Worm (Caenorhabditis elegans): ENCODE measurements around the gene F19F10.14.
A peak's percentile ranks its signal among the peaks of the same experiment; 100 is the strongest.

The F19F10.14 gene

ce11 chrV:7595132-7595531 is 24.3 kb upstream of the F19F10.14 start:
- TF ChIP-seq snpc-4 (tag; optimal IDR thresholded peaks at IDR 0.05) (peak; percentile 6), mdl-1 (tag; optimal IDR thresholded peaks at IDR 0.05) (no peak)

ce11 chrV:7590454-7590853 is 19.6 kb upstream of the F19F10.14 start, which contains the start of gene C50E3.6:
Gene C50E3.6 (minus strand): TSS chrV:7590554.
- TF ChIP-seq lin-39 (tag; optimal IDR thresholded peaks at IDR 0.05) = no peak
- no peak for TF ChIP-seq zag-1 (tag; optimal IDR thresholded peaks at IDR 0.05)
- no peak for TF ChIP-seq elt-2 (tag; optimal IDR thresholded peaks at IDR 0.05)

ce11 chrV:7587637-7588036 is 16.8 kb upstream of the F19F10.14 start, which contains the start of the genes F19F10.11 and C50E3.5:
Gene F19F10.11 (minus strand): TSS chrV:7587704.
Gene C50E3.5 (plus strand): TSS chrV:7587996.
- TF ChIP-seq hmg-11 (tag; optimal IDR thresholded peaks at IDR 0.05) = peak; percentile 74
- TF ChIP-seq elt-2 (tag; optimal IDR thresholded peaks at IDR 0.05) = peak; percentile 7
- TF ChIP-seq nhr-67 (tag; optimal IDR thresholded peaks at IDR 0.05) = no peak
- no peak for TF ChIP-seq fkh-2 (tag; optimal IDR thresholded peaks at IDR 0.05)
- peak; percentile 44 for TF ChIP-seq snpc-4 (tag; optimal IDR thresholded peaks at IDR 0.05)
- TF ChIP-seq nfya-1 (tag; optimal IDR thresholded peaks at IDR 0.05; ENCODE audit: insufficient read depth) = peak; percentile 70
- peak; percentile 79 for TF ChIP-seq pha-4 (tag; optimal IDR thresholded peaks at IDR 0.05)
- no peak for TF ChIP-seq ceh-82 (tag; optimal IDR thresholded peaks at IDR 0.05)
- no peak for TF ChIP-seq egl-5 (tag; optimal IDR thresholded peaks at IDR 0.05)
- no peak for TF ChIP-seq ceh-16 (tag; optimal IDR thresholded peaks at IDR 0.05)
- TF ChIP-seq ztf-11 (tag; optimal IDR thresholded peaks at IDR 0.05) = no peak
- no peak for TF ChIP-seq nhr-25 (tag; optimal IDR thresholded peaks at IDR 0.05)
- TF ChIP-seq nhr-77 (tag; optimal IDR thresholded peaks at IDR 0.05) = no peak
- no peak for TF ChIP-seq nhr-76 (tag; optimal IDR thresholded peaks at IDR 0.05)
- TF ChIP-seq ama-1 (optimal IDR thresholded peaks at IDR 0.05) = no peak
- TF ChIP-seq R02D3.7 (tag; optimal IDR thresholded peaks at IDR 0.05) = no peak
- TF ChIP-seq fos-1 (tag; optimal IDR thresholded peaks at IDR 0.05) = no peak
- TF ChIP-seq lin-15B (tag; optimal IDR thresholded peaks at IDR 0.05) = peak; percentile 70
- no peak for TF ChIP-seq unc-39 (tag; optimal IDR thresholded peaks at IDR 0.05)
- no peak for TF ChIP-seq ceh-9 (tag; optimal IDR thresholded peaks at IDR 0.05)
- TF ChIP-seq sea-2 (GFP tag; optimal IDR thresholded peaks at IDR 0.05) = no peak
- TF ChIP-seq unc-62 (GFP tag; optimal IDR thresholded peaks at IDR 0.05) = no peak
- no peak for TF ChIP-seq lin-39 (tag; optimal IDR thresholded peaks at IDR 0.05)
- TF ChIP-seq lsy-12 (tag; optimal IDR thresholded peaks at IDR 0.05) = no peak
- TF ChIP-seq nhr-11 (tag; optimal IDR thresholded peaks at IDR 0.05) = no peak
- TF ChIP-seq mdl-1 (tag; optimal IDR thresholded peaks at IDR 0.05) = no peak
- peak; percentile 43 for TF ChIP-seq nhr-23 (tag; optimal IDR thresholded peaks at IDR 0.05)
- TF ChIP-seq aly-2 (tag; optimal IDR thresholded peaks at IDR 0.05) = no peak
- no peak for TF ChIP-seq zag-1 (tag; optimal IDR thresholded peaks at IDR 0.05)
- TF ChIP-seq tbx-2 (tag; optimal IDR thresholded peaks at IDR 0.05) = no peak
- no peak for TF ChIP-seq jun-1 (tag; optimal IDR thresholded peaks at IDR 0.05)
- peak; percentile 42 for TF ChIP-seq nhr-43 (tag; optimal IDR thresholded peaks at IDR 0.05; ENCODE audit: poor library complexity, severe bottlenecking)
- TF ChIP-seq daf-12 (tag; optimal IDR thresholded peaks at IDR 0.05) = no peak
- TF ChIP-seq eor-1 (tag; optimal IDR thresholded peaks at IDR 0.05) = no peak
- no peak for TF ChIP-seq elt-1 (tag; optimal IDR thresholded peaks at IDR 0.05)

- TF ChIP-seq fkh-2 (tag; optimal IDR thresholded peaks at IDR 0.05) (no peak), nhr-11 (tag; optimal IDR thresholded peaks at IDR 0.05) (no peak), skn-1 (tag; optimal IDR thresholded peaks at IDR 0.05) (no peak), nhr-77 (tag; optimal IDR thresholded peaks at IDR 0.05) (no peak), aly-2 (tag; optimal IDR thresholded peaks at IDR 0.05) (no peak), ZK546.5 (tag; optimal IDR thresholded peaks at IDR 0.05) (no peak), mml-1 (tag; optimal IDR thresholded peaks at IDR 0.05) (no peak), pha-4 (tag; optimal IDR thresholded peaks at IDR 0.05) (peak; percentile 69), ceh-16 (tag; optimal IDR thresholded peaks at IDR 0.05) (no peak), mdl-1 (tag; optimal IDR thresholded peaks at IDR 0.05) (no peak), nhr-76 (tag; optimal IDR thresholded peaks at IDR 0.05) (no peak), ceh-28 (tag; optimal IDR thresholded peaks at IDR 0.05) (peak; percentile 85), nhr-43 (tag; optimal IDR thresholded peaks at IDR 0.05; ENCODE audit: poor library complexity, severe bottlenecking) (no peak), nhr-12 (tag; optimal IDR thresholded peaks at IDR 0.05) (no peak), egl-27 (tag; optimal IDR thresholded peaks at IDR 0.05) (no peak), ceh-9 (tag; optimal IDR thresholded peaks at IDR 0.05) (no peak), hmg-11 (tag; optimal IDR thresholded peaks at IDR 0.05) (peak; percentile 46), elt-1 (tag; optimal IDR thresholded peaks at IDR 0.05) (no peak), fkh-10 (GFP tag; optimal IDR thresholded peaks at IDR 0.05) (no peak), eor-1 (tag; optimal IDR thresholded peaks at IDR 0.05) (no peak), ama-1 (optimal IDR thresholded peaks at IDR 0.05) (no peak), snpc-4 (tag; optimal IDR thresholded peaks at IDR 0.05) (peak; percentile 45), ceh-82 (tag; optimal IDR thresholded peaks at IDR 0.05) (no peak), nhr-28 (tag; optimal IDR thresholded peaks at IDR 0.05) (no peak), sea-2 (GFP tag; optimal IDR thresholded peaks at IDR 0.05) (no peak), nhr-237 (tag; optimal IDR thresholded peaks at IDR 0.05) (no peak), nhr-23 (tag; optimal IDR thresholded peaks at IDR 0.05) (peak; percentile 61), jun-1 (tag; optimal IDR thresholded peaks at IDR 0.05) (no peak), elt-3 (tag; optimal IDR thresholded peaks at IDR 0.05) (no peak), zag-1 (tag; optimal IDR thresholded peaks at IDR 0.05) (no peak), nhr-25 (tag; optimal IDR thresholded peaks at IDR 0.05) (peak; percentile 32), fos-1 (tag; optimal IDR thresholded peaks at IDR 0.05) (no peak), elt-2 (tag; optimal IDR thresholded peaks at IDR 0.05) (no peak), nhr-67 (tag; optimal IDR thresholded peaks at IDR 0.05) (no peak), lin-39 (tag; optimal IDR thresholded peaks at IDR 0.05) (no peak)
Observed at ce11 chrV:7580378-7580777, 9.5 kb upstream of the F19F10.14 start, which contains the start of gene ets-6. Gene ets-6 (minus strand): TSS chrV:7580546.
